Worm (Caenorhabditis elegans): ENCODE measurements around the gene F35E8.1.

F35E8.1 gene

ce11 chrV:15884698-15885097 is 20.7 kb downstream of the F35E8.1 start, which contains the start of gene oac-42:
TSS of gene oac-42 (minus strand) at chrV:15884798.
- TF ChIP-seq tbx-2 (tag; optimal IDR thresholded peaks at IDR 0.05), result no peak

ce11 chrV:15880705-15881104 is 24.7 kb downstream of the F35E8.1 start:
- no peak for TF ChIP-seq C08G9.2 (tag; optimal IDR thresholded peaks at IDR 0.05)
- TF ChIP-seq elt-2 (tag; optimal IDR thresholded peaks at IDR 0.05), result peak; percentile 32

DNA sequence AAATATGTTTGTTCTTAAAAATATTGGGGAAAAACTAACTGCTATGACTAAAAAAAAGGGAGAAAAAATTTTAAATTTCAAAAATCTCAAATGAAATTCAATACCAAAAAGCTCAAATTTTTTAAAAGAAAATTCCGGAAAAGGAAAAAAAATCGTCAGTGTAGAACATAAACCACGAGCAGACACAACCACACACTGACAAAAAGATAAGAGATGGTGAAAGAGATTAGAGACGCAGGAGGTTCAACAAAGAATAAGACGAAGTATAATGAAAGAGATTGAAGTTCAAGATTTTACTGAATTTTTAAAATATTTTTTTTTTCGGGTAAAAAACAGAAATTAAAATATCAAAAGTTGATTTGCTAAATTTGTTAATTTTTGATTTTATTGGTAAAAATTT is 25.4 kb downstream of the F35E8.1 start:
- no peak for TF ChIP-seq odd-2 (tag; optimal IDR thresholded peaks at IDR 0.05)
- TF ChIP-seq pat-9 (tag; optimal IDR thresholded peaks at IDR 0.05), result no peak
- no peak for TF ChIP-seq tbx-7 (tag; optimal IDR thresholded peaks at IDR 0.05)
- TF ChIP-seq ceh-19 (GFP tag; optimal IDR thresholded peaks at IDR 0.05), result no peak
- no peak for TF ChIP-seq pax-1 (tag; optimal IDR thresholded peaks at IDR 0.05)
- TF ChIP-seq hlh-8 (tag; optimal IDR thresholded peaks at IDR 0.05), result no peak
- TF ChIP-seq pag-3 (tag; optimal IDR thresholded peaks at IDR 0.05; ENCODE audit: borderline replicate concordance), result no peak
- TF ChIP-seq C08G9.2 (tag; optimal IDR thresholded peaks at IDR 0.05), result no peak
- TF ChIP-seq hlh-13 (GFP tag; optimal IDR thresholded peaks at IDR 0.05), result no peak
- no peak for TF ChIP-seq npax-4 (tag; optimal IDR thresholded peaks at IDR 0.05)
- TF ChIP-seq che-1 (tag; optimal IDR thresholded peaks at IDR 0.05), result no peak
- no peak for TF ChIP-seq mec-3 (tag; optimal IDR thresholded peaks at IDR 0.05; ENCODE audit: borderline replicate concordance)
- TF ChIP-seq fax-1 (tag; optimal IDR thresholded peaks at IDR 0.05), result no peak

ce11 chrV:15879508-15879907 is 25.9 kb downstream of the F35E8.1 start, which contains the start of gene nhr-84:
TSS of gene nhr-84 (minus strand) at chrV:15879608.
- TF ChIP-seq ceh-9 (tag; optimal IDR thresholded peaks at IDR 0.05) (no peak), pha-4 (tag; optimal IDR thresholded peaks at IDR 0.05) (no peak), tbx-7 (tag; optimal IDR thresholded peaks at IDR 0.05) (no peak), pat-9 (tag; optimal IDR thresholded peaks at IDR 0.05) (no peak), elt-2 (tag; optimal IDR thresholded peaks at IDR 0.05) (no peak), madf-2 (tag; optimal IDR thresholded peaks at IDR 0.05) (no peak), tbx-2 (tag; optimal IDR thresholded peaks at IDR 0.05) (no peak), eyg-1 (tag; optimal IDR thresholded peaks at IDR 0.05) (no peak), pros-1 (tag; optimal IDR thresholded peaks at IDR 0.05) (no peak), ama-1 (optimal IDR thresholded peaks at IDR 0.05) (no peak), dmd-4 (tag; optimal IDR thresholded peaks at IDR 0.05; ENCODE audit: borderline replicate concordance) (no peak), ceh-31 (tag; optimal IDR thresholded peaks at IDR 0.05) (no peak), pag-3 (tag; optimal IDR thresholded peaks at IDR 0.05; ENCODE audit: borderline replicate concordance) (no peak), hlh-30 (tag; optimal IDR thresholded peaks at IDR 0.05; ENCODE audit: insufficient read depth) (no peak), ceh-45 (GFP tag; IDR thresholded peaks at IDR 0.05) (no peak), pqm-1 (tag; optimal IDR thresholded peaks at IDR 0.05) (no peak), ref-2 (tag; optimal IDR thresholded peaks at IDR 0.05) (no peak)

ce11 chrV:15876308-15876707 is 29.1 kb downstream of the F35E8.1 start, which contains the start of gene nhr-102:
TSS of gene nhr-102 (minus strand) at chrV:15876408.
- TF ChIP-seq ref-2 (tag; optimal IDR thresholded peaks at IDR 0.05) (no peak), fax-1 (tag; optimal IDR thresholded peaks at IDR 0.05) (no peak), fkh-10 (GFP tag; optimal IDR thresholded peaks at IDR 0.05) (no peak), hlh-30 (tag; optimal IDR thresholded peaks at IDR 0.05; ENCODE audit: insufficient read depth) (no peak), ceh-45 (GFP tag; IDR thresholded peaks at IDR 0.05) (no peak), nhr-232 (tag; optimal IDR thresholded peaks at IDR 0.05) (no peak), ceh-6 (GFP tag; optimal IDR thresholded peaks at IDR 0.05) (no peak), odd-2 (tag; optimal IDR thresholded peaks at IDR 0.05) (no peak), ceh-18 (tag; optimal IDR thresholded peaks at IDR 0.05) (no peak), ztf-16 (tag; optimal IDR thresholded peaks at IDR 0.05) (no peak), elt-2 (tag; optimal IDR thresholded peaks at IDR 0.05) (no peak), lim-6 (tag; optimal IDR thresholded peaks at IDR 0.05) (no peak), sdc-2 (tag; optimal IDR thresholded peaks at IDR 0.05) (no peak), pax-1 (tag; optimal IDR thresholded peaks at IDR 0.05) (no peak), zip-5 (tag; optimal IDR thresholded peaks at IDR 0.05) (no peak), gmeb-2 (tag; optimal IDR thresholded peaks at IDR 0.05) (no peak), elt-4 (tag; optimal IDR thresholded peaks at IDR 0.05) (no peak)
